Worm (Caenorhabditis elegans): ENCODE data around the gene abu-2.
A peak's percentile ranks its signal among the peaks of the same experiment; 100 is the strongest.

DNA sequence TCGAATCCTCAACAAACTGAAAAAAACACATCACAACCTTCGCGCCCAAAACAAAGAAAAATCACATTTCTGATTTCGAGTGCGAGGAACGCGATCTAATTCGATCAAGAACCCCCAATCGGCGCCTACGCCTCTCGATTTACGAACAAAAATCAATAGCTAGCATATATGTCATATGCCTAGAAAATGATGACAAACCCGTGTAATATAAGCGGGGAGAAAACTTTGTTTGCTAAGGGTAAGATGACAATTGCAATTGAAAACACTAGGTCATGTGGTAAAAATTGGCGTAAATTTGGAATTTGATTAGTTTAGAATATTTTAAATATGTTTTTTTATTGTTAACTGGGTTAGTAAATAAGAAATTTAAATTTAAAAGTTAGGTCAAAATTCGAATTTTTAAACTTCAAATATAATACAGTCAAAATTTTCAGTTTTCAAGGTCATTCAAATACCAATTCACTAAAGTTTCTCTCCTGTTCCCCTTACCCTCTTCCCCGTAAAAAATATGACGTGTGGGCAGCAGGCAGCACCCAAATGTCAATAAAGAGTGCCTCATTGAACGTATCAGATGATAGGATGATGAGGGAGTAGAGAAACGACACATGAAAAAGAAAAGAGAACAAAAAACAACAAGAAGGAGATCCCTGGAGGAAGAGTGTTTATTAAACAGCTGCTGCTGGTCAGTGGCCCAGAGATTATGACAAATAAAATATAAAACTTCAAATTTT is 46.1 kb upstream of the abu-2 start:
- TF ChIP-seq pha-4 (tag; optimal IDR thresholded peaks at IDR 0.05) (peak; percentile 99), elt-3 (tag; optimal IDR thresholded peaks at IDR 0.05) (no peak), nhr-11 (tag; optimal IDR thresholded peaks at IDR 0.05) (no peak), ztf-4 (tag; optimal IDR thresholded peaks at IDR 0.05) (no peak), skn-1 (tag; optimal IDR thresholded peaks at IDR 0.05) (peak; percentile 91), nhr-77 (tag; optimal IDR thresholded peaks at IDR 0.05) (no peak), ztf-11 (tag; optimal IDR thresholded peaks at IDR 0.05) (no peak), nhr-43 (tag; optimal IDR thresholded peaks at IDR 0.05; ENCODE audit: poor library complexity, severe bottlenecking) (peak; percentile 17), ceh-28 (tag; optimal IDR thresholded peaks at IDR 0.05) (peak; percentile 9), R02D3.7 (tag; optimal IDR thresholded peaks at IDR 0.05) (no peak), fkh-10 (GFP tag; optimal IDR thresholded peaks at IDR 0.05) (no peak)
